Fruit fly (Drosophila melanogaster) whole organism, embryonic: Measurements from ENCODE around the gene CG14960.

ENCODE experiments used
- CG6272 ChIP-seq: fragments of 200-800 bp; sonication (Bioruptor generic); IDR thresholded peaks from 2 replicates; pipeline ENCODE4 v1.3.6; 2022; ENCODE audit warnings: missing biosample characterization, missing genetic modification characterization
- CTCF ChIP-seq: fragments of 200-800 bp; sonication (Bioruptor generic); optimal IDR thresholded peaks from 2 replicates; lab custom pipeline; 2017; ENCODE audit warnings: missing biosample characterization, mild to moderate bottlenecking, missing genetic modification characterization, moderate library complexity
- D ChIP-seq, 2 experiments: fragments of 200-800 bp in 1 of 2; fragments of >200 bp in 1 of 2; sonication (Bioruptor generic) in 1 of 2; optimal IDR thresholded peaks; 2 replicates in 1 of 2; 3 replicates in 1 of 2; lab custom pipeline; 2017; ENCODE audit warnings: mild to moderate bottlenecking in 1 of 2, missing biosample characterization in 1 of 2, missing genetic modification characterization in 1 of 2, missing genetic modification reagents in 1 of 2
- gfzf ChIP-seq: fragments of 200-800 bp; sonication (Bioruptor generic); optimal IDR thresholded peaks from 2 replicates; lab custom pipeline; 2016; ENCODE audit warnings: missing biosample characterization, mild to moderate bottlenecking, missing genetic modification characterization, moderate library complexity
- nerfin-2 ChIP-seq: fragments of 200-800 bp; sonication (Bioruptor generic); IDR thresholded peaks from 2 replicates; pipeline ENCODE4 v1.3.6; 2022; ENCODE audit warnings: missing biosample characterization, missing genetic modification characterization; ENCODE audit not compliant: partially characterized antibody

- no peak for TF ChIP-seq CTCF
- TF ChIP-seq D (optimal IDR thresholded peaks at IDR 0.05; lab: Kevin White, UChicago) = no peak
- TF ChIP-seq D (GFP tag; optimal IDR thresholded peaks at IDR 0.05; lab: Kevin White, UChicago) = peak; percentile 15
- no peak for TF ChIP-seq gfzf
- no peak for TF ChIP-seq nerfin-2 (GFP tag; lab: Robert Waterston, UW)
- no peak for TF ChIP-seq CG6272
Observed at dm6 chr3L:3305430-3305829, 34.6 kb downstream of the CG14960 start.
